Fruit fly (Drosophila melanogaster) whole organism, embryonic: ENCODE data around the gene Zip88E.

ENCODE experiments used
- Antp ChIP-seq: fragments of 200-800 bp; sonication (Bioruptor generic); optimal IDR thresholded peaks from 3 replicates; lab custom pipeline; 2016; ENCODE audit warnings: missing biosample characterization, missing genetic modification characterization
- Atf6 ChIP-seq: fragments of 200-800 bp; sonication (Bioruptor generic); IDR thresholded peaks from 2 replicates; pipeline ENCODE4 v1.3.6; 2022; ENCODE audit warnings: missing biosample characterization, missing genetic modification characterization
- Awh ChIP-seq: fragments of 200-800 bp; sonication (Bioruptor generic); IDR thresholded peaks from 2 replicates; pipeline ENCODE4, ENCODE4 v1.3.6; 2022; ENCODE audit warnings: missing biosample characterization, missing genetic modification characterization
- B-H2 ChIP-seq: fragments of 200-800 bp; sonication (Bioruptor generic); optimal IDR thresholded peaks from 2 replicates; lab custom pipeline; 2018; ENCODE audit warnings: missing biosample characterization, mild to moderate bottlenecking, missing genetic modification characterization
- CG10274 ChIP-seq: fragments of 200-800 bp; sonication (Bioruptor generic); optimal IDR thresholded peaks from 3 replicates; lab custom pipeline; 2017; ENCODE audit warnings: missing biosample characterization, mild to moderate bottlenecking, missing genetic modification characterization
- CG11085 ChIP-seq: fragments of 200-800 bp; sonication (Bioruptor generic); IDR thresholded peaks from 2 replicates; pipeline ENCODE4 v1.3.6; 2022; ENCODE audit warnings: missing biosample characterization, missing genetic modification characterization
- CG11456 ChIP-seq: fragments of 200-800 bp; sonication (Bioruptor generic); IDR thresholded peaks from 3 replicates; pipeline ENCODE4 v1.3.6; 2022; ENCODE audit warnings: missing biosample characterization, missing genetic modification characterization
- CG13775 ChIP-seq: fragments of 200-800 bp; sonication (Bioruptor generic); optimal IDR thresholded peaks from 3 replicates; lab custom pipeline; 2017; ENCODE audit warnings: missing biosample characterization, mild to moderate bottlenecking, missing genetic modification characterization
- CG14667 ChIP-seq: fragments of 200-800 bp; sonication (Bioruptor generic); IDR thresholded peaks from 2 replicates; pipeline ENCODE4 v1.3.6; 2022; ENCODE audit warnings: missing biosample characterization, missing genetic modification characterization
- CG14860 ChIP-seq: fragments of 200-800 bp; sonication (Bioruptor generic); IDR thresholded peaks from 3 replicates; pipeline ENCODE4 v1.3.6; 2022; ENCODE audit warnings: missing biosample characterization, missing genetic modification characterization; ENCODE audit not compliant: partially characterized antibody
- CG17829 ChIP-seq: fragments of 200-800 bp; optimal IDR thresholded peaks from 2 replicates; lab custom pipeline; 2019; ENCODE audit warnings: missing biosample characterization, mild to moderate bottlenecking, missing genetic modification characterization, moderate library complexity
- CG2129 ChIP-seq: fragments of 200-800 bp; sonication (Bioruptor generic); IDR thresholded peaks from 2 replicates; pipeline ENCODE4 v1.3.6; 2022; ENCODE audit warnings: missing biosample characterization, missing genetic modification characterization; ENCODE audit not compliant: partially characterized antibody
- CG31365 ChIP-seq: fragments of 200-800 bp; sonication (Bioruptor generic); optimal IDR thresholded peaks from 2 replicates; lab custom pipeline; 2018; ENCODE audit warnings: missing biosample characterization, mild to moderate bottlenecking, missing genetic modification characterization
- CG33213 ChIP-seq: fragments of 200-800 bp; sonication (Bioruptor generic); optimal IDR thresholded peaks from 3 replicates; lab custom pipeline; 2016; ENCODE audit warnings: missing biosample characterization, missing genetic modification characterization
- CG3407 ChIP-seq: fragments of 200-800 bp; sonication (Bioruptor generic); optimal IDR thresholded peaks from 2 replicates; lab custom pipeline; 2018; ENCODE audit warnings: missing biosample characterization, mild to moderate bottlenecking, missing genetic modification characterization
- CG34422 ChIP-seq: fragments of 200-800 bp; sonication (Bioruptor generic); IDR thresholded peaks from 3 replicates; pipeline ENCODE4 v1.3.6; 2022; ENCODE audit warnings: missing biosample characterization, missing genetic modification characterization
- CG4854 ChIP-seq: fragments of 200-800 bp; sonication (Bioruptor generic); optimal IDR thresholded peaks from 2 replicates; lab custom pipeline; 2016; ENCODE audit warnings: missing biosample characterization, missing genetic modification characterization, inconsistent platforms
- CG6175 ChIP-seq: fragments of 200-800 bp; sonication (Bioruptor generic); IDR thresholded peaks from 3 replicates; pipeline ENCODE4 v1.3.6; 2022; ENCODE audit warnings: missing biosample characterization, missing genetic modification characterization
- CG7928 ChIP-seq: fragments of 200-800 bp; sonication (Bioruptor generic); optimal IDR thresholded peaks from 2 replicates; lab custom pipeline; 2017; ENCODE audit warnings: missing biosample characterization, mild to moderate bottlenecking, missing genetic modification characterization
- D19B ChIP-seq: fragments of 200-800 bp; sonication (Bioruptor generic); optimal IDR thresholded peaks from 2 replicates; lab custom pipeline; 2017; ENCODE audit warnings: missing biosample characterization, mild to moderate bottlenecking, missing genetic modification characterization
- Doc2 ChIP-seq: fragments of 200-800 bp; sonication (Bioruptor generic); IDR thresholded peaks from 2 replicates; pipeline ENCODE4 v1.3.6; 2022; ENCODE audit warnings: missing biosample characterization, missing genetic modification characterization
- Doc3 ChIP-seq: fragments of 200-800 bp; sonication (Bioruptor generic); IDR thresholded peaks from 3 replicates; pipeline ENCODE4 v1.3.6; 2022; ENCODE audit warnings: missing biosample characterization, missing genetic modification characterization; ENCODE audit not compliant: partially characterized antibody
- ERR ChIP-seq: fragments of 200-800 bp; sonication (Bioruptor generic); optimal IDR thresholded peaks from 2 replicates; lab custom pipeline; 2016; ENCODE audit warnings: missing biosample characterization, missing genetic modification characterization
- Ets97D ChIP-seq: fragments of 200-800 bp; sonication (Bioruptor generic); optimal IDR thresholded peaks from 3 replicates; lab custom pipeline; 2016; ENCODE audit warnings: missing biosample characterization, missing genetic modification characterization
- Fer2 ChIP-seq: fragments of 200-800 bp; sonication (Bioruptor generic); optimal IDR thresholded peaks from 2 replicates; lab custom pipeline; 2018; ENCODE audit warnings: missing biosample characterization, mild to moderate bottlenecking, missing genetic modification characterization, moderate library complexity
- HLHmδ ChIP-seq: fragments of 200-800 bp; sonication (Bioruptor generic); optimal IDR thresholded peaks from 2 replicates; lab custom pipeline; 2018; ENCODE audit warnings: missing biosample characterization, mild to moderate bottlenecking, missing genetic modification characterization, moderate library complexity
- Max ChIP-seq: fragments of 200-800 bp; sonication (Bioruptor generic); optimal IDR thresholded peaks from 2 replicates; lab custom pipeline; 2016; ENCODE audit warnings: missing biosample characterization, mild to moderate bottlenecking, missing genetic modification characterization
- PHDP ChIP-seq: fragments of 200-800 bp; sonication (Bioruptor generic); optimal IDR thresholded peaks from 3 replicates; lab custom pipeline; 2018; ENCODE audit warnings: missing biosample characterization, mild to moderate bottlenecking, missing genetic modification characterization, moderate library complexity
- Sin3A ChIP-seq: fragments of >200 bp; optimal IDR thresholded peaks from 2 replicates; lab custom pipeline; 2018
- Taf1 ChIP-seq: fragments of 200-800 bp; sonication (Bioruptor generic); IDR thresholded peaks from 2 replicates; pipeline ENCODE4 v1.3.6; 2022; ENCODE audit warnings: missing biosample characterization, missing genetic modification characterization
- ase ChIP-seq: fragments of 200-800 bp; sonication (Bioruptor generic); IDR thresholded peaks from 3 replicates; pipeline ENCODE4 v1.3.6; 2022; ENCODE audit warnings: missing biosample characterization, missing genetic modification characterization
- cg ChIP-seq: fragments of 200-800 bp; sonication (Bioruptor generic); optimal IDR thresholded peaks from 3 replicates; lab custom pipeline; 2019; ENCODE audit warnings: missing biosample characterization, mild to moderate bottlenecking, missing genetic modification characterization, moderate library complexity
- cwo ChIP-seq: fragments of 200-800 bp; sonication (Bioruptor generic); optimal IDR thresholded peaks from 3 replicates; lab custom pipeline; 2017; ENCODE audit warnings: missing biosample characterization, missing genetic modification characterization, mild to moderate bottlenecking, moderate library complexity, missing genetic modification reagents
- dmrt11E ChIP-seq: fragments of 200-800 bp; sonication (Bioruptor generic); optimal IDR thresholded peaks from 3 replicates; lab custom pipeline; 2018; ENCODE audit warnings: missing biosample characterization, mild to moderate bottlenecking, missing genetic modification characterization, moderate library complexity
- gce ChIP-seq: fragments of 200-800 bp; sonication (Bioruptor generic); IDR thresholded peaks from 3 replicates; pipeline ENCODE4 v1.3.6; 2022; ENCODE audit warnings: missing biosample characterization, missing genetic modification characterization
- gcm2 ChIP-seq: fragments of 200-800 bp; sonication (Bioruptor generic); optimal IDR thresholded peaks from 2 replicates; lab custom pipeline; 2016; ENCODE audit warnings: missing biosample characterization, missing genetic modification characterization
- hbn ChIP-seq: fragments of 200-800 bp; sonication (Bioruptor generic); IDR thresholded peaks from 2 replicates; pipeline ENCODE4 v1.3.6; 2022; ENCODE audit warnings: missing biosample characterization, missing genetic modification characterization; ENCODE audit not compliant: partially characterized antibody
- jing ChIP-seq: fragments of 200-800 bp; sonication (Bioruptor generic); optimal IDR thresholded peaks from 2 replicates; lab custom pipeline; 2018; ENCODE audit warnings: missing biosample characterization, mild to moderate bottlenecking, missing genetic modification characterization
- row ChIP-seq: fragments of 200-800 bp; sonication (Bioruptor generic); IDR thresholded peaks from 3 replicates; pipeline ENCODE4 v1.3.6; 2022; ENCODE audit warnings: missing biosample characterization, missing genetic modification characterization
- sisA ChIP-seq: fragments of 200-800 bp; sonication (Bioruptor generic); IDR thresholded peaks from 2 replicates; pipeline ENCODE4 v1.3.6; 2022; ENCODE audit warnings: missing biosample characterization, missing genetic modification characterization
- sob ChIP-seq: fragments of 200-800 bp; sonication (Bioruptor generic); IDR thresholded peaks from 2 replicates; pipeline ENCODE4 v1.3.6; 2022; ENCODE audit warnings: missing biosample characterization, missing genetic modification characterization
- stwl ChIP-seq: fragments of 200-800 bp; sonication (Bioruptor generic); optimal IDR thresholded peaks from 3 replicates; lab custom pipeline; 2018; ENCODE audit warnings: missing biosample characterization, mild to moderate bottlenecking, missing genetic modification characterization, moderate library complexity
- tin ChIP-seq: fragments of 200-800 bp; sonication (Bioruptor generic); optimal IDR thresholded peaks from 3 replicates; lab custom pipeline; 2016; ENCODE audit warnings: missing biosample characterization, missing genetic modification characterization
- toy ChIP-seq: fragments of 200-800 bp; sonication (Bioruptor generic); IDR thresholded peaks from 2 replicates; pipeline ENCODE4 v1.3.6; 2022; ENCODE audit warnings: missing biosample characterization, missing genetic modification characterization
- unc-4 ChIP-seq: fragments of 200-800 bp; sonication (Bioruptor generic); IDR thresholded peaks from 2 replicates; pipeline ENCODE4 v1.3.6; 2022; ENCODE audit warnings: missing biosample characterization, missing genetic modification characterization; ENCODE audit not compliant: partially characterized antibody
- zfh1 ChIP-seq: fragments of 200-800 bp; sonication (Bioruptor generic); IDR thresholded peaks from 3 replicates; pipeline ENCODE4 v1.3.6; 2022; ENCODE audit warnings: missing biosample characterization, missing genetic modification characterization
- zfh2 ChIP-seq: fragments of 200-800 bp; sonication (Bioruptor generic); optimal IDR thresholded peaks from 2 replicates; lab custom pipeline; 2016; ENCODE audit warnings: missing biosample characterization, missing genetic modification characterization

Zip88E gene

DNA sequence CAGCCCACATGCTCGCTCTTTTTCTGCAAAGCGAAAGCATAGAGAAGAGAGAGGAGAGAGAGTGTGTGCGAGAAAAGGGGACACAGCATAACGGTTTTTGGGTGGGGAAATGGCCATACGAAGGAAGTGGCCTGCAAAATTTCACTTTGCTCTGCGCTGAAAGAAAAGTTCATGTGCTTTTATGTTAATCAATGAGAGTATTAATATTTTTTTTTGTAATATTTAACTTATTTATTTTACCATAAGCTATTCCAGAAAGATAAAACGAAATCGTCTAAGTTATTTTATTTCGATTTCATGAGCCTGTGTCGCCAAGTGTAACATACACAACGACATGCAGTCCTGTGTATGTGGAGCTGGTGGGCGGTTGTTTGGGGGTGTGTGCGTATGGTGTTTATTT, 18.0 kb upstream of the Zip88E start (continued):
- TF ChIP-seq zfh1 (GFP tag; lab: Robert Waterston, UW) = 0 out of 3 replicates have a peak, but pooled peaks have one; percentile 45
- TF ChIP-seq CG11085 (GFP tag; lab: Robert Waterston, UW) = 0 out of 2 replicates have a peak, but pooled peaks have one; percentile 24
- no peak for TF ChIP-seq dmrt11E (tag; lab: Kevin White, UChicago)
- peak; percentile 63 for TF ChIP-seq sisA (GFP tag; lab: Robert Waterston, UW)
- TF ChIP-seq toy = 0 out of 2 replicates have a peak, but pooled peaks have one; percentile 28
- TF ChIP-seq cwo (GFP tag; lab: Kevin White, UChicago) = peak; percentile 72
- peak; percentile 16 for TF ChIP-seq D19B
- TF ChIP-seq CG3407 = no peak

DNA sequence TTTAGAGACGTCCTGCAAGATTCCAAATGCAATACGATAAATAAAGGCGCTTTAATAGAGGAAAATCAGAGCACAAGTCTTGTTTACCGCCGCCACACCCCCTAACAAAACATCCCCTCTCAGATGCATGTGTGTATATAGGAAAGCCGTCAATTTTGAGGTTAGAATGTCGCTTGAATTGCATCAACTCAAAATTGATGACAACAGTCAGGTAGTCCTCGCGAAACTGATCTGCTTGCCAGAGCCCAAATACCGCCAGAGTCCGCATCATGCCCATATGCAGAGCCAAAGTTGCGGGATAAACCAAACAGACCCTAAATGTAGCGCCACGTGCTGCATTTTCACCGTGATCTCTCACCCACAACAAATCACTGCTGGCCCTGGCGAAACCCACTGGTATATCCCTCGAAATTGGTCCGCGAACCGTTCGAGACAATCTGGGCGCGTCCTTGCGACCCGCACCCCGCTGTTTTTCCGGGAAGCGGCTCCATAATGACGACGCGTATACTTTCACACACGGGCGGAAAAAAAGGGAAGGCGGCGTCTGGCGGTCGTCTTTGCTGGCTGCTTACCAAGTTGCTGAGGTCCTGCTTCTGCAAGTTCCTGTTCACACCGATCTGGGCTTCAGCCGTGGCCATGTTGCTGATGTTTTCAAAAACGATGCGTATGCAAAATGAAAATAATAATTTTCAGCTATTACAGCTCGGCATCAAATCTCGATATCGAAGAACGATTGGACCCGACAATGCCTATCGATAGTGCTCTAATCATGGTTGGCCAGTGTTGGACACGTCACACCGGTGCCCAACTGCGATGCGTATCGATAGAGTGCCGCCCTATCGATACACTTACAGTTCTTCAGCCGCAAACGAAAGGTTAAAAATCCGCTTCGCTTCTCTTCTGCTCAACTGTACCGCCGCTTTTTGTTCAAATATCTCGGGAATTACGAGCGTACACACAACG, 5.5 kb upstream of the Zip88E start, which contains the start of the genes eIF2gamma and Set:
TSS of gene eIF2gamma (minus strand) at position 749 of the 963 bp plus-strand sequence.
TSS of gene Set (plus strand) at position 843 of the 963 bp plus-strand sequence.
- TF ChIP-seq Doc3 (GFP tag; lab: Robert Waterston, UW) = peak; percentile 85
- TF ChIP-seq CG6175 (GFP tag; lab: Robert Waterston, UW) = no peak
- peak; percentile 47 for TF ChIP-seq Antp (GFP tag; lab: Kevin White, UChicago)
- TF ChIP-seq CG11456 (GFP tag; lab: Robert Waterston, UW) = peak; percentile 78; the same call in 2 of the 3 replicates
- 0 out of 2 replicates have a peak, but pooled peaks have one; percentile 42 for TF ChIP-seq Atf6 (GFP tag; lab: Robert Waterston, UW)
- TF ChIP-seq PHDP (tag; lab: Kevin White, UChicago) = no peak
- no peak for TF ChIP-seq CG14667 (GFP tag; lab: Robert Waterston, UW)
- peak; percentile 7 for TF ChIP-seq CG7928 (GFP tag; lab: Kevin White, UChicago)
- TF ChIP-seq Awh (GFP tag; lab: Robert Waterston, UW) = 0 out of 2 replicates have a peak, but pooled peaks have one; percentile 7
- no peak for TF ChIP-seq Taf1 (GFP tag; lab: Robert Waterston, UW)
- TF ChIP-seq CG2129 = peak; percentile 88
- TF ChIP-seq gce (GFP tag; lab: Robert Waterston, UW) = no peak
- peak; percentile 77 for TF ChIP-seq Ets97D
- peak; percentile 78 for TF ChIP-seq stwl
- peak; percentile 44 for TF ChIP-seq tin
- no peak for TF ChIP-seq gcm2
- TF ChIP-seq ERR (GFP tag; lab: Kevin White, UChicago) = peak; percentile 60
- peak; percentile 74 for TF ChIP-seq B-H2 (GFP tag; lab: Kevin White, UChicago)
- peak; percentile 59 for TF ChIP-seq zfh2 (GFP tag; lab: Kevin White, UChicago)
- peak; percentile 78 for TF ChIP-seq CG34422 (GFP tag; lab: Robert Waterston, UW)
- peak; percentile 3 for TF ChIP-seq CG33213 (GFP tag; lab: Kevin White, UChicago)
- peak; percentile 11 for TF ChIP-seq CG13775
- TF ChIP-seq CG31365 = no peak
- peak; percentile 96 for TF ChIP-seq CG14860 (GFP tag; lab: Robert Waterston, UW)
- TF ChIP-seq Sin3A (lab: Kevin White, UChicago) = peak; percentile 67
- TF ChIP-seq jing (GFP tag; lab: Kevin White, UChicago) = no peak
- TF ChIP-seq cg (GFP tag; lab: Kevin White, UChicago) = no peak
- TF ChIP-seq hbn (GFP tag; lab: Robert Waterston, UW) = peak; percentile 97
- TF ChIP-seq unc-4 (GFP tag; lab: Robert Waterston, UW) = peak; percentile 96
- peak; percentile 51 for TF ChIP-seq HLHmδ
- TF ChIP-seq Fer2 (tag; lab: Kevin White, UChicago) = no peak
- peak; percentile 54 for TF ChIP-seq CG17829 (tag; lab: Kevin White, UChicago)
- no peak for TF ChIP-seq CG4854 (GFP tag; lab: Kevin White, UChicago)
- peak; percentile 82 for TF ChIP-seq sob (GFP tag; lab: Robert Waterston, UW)
- peak; percentile 60 for TF ChIP-seq Max (GFP tag; lab: Kevin White, UChicago)
- no peak for TF ChIP-seq CG10274
- TF ChIP-seq Doc2 = no peak
- peak; percentile 18; the same call in 1 of the 3 replicates for TF ChIP-seq ase
- peak; percentile 45; the same call in 2 of the 3 replicates for TF ChIP-seq row (GFP tag; lab: Robert Waterston, UW)
